Fruit fly (Drosophila melanogaster) whole organism, embryonic: Measurements from ENCODE around the gene CG44836.

ENCODE experiments used
- Atf6 ChIP-seq: fragments of 200-800 bp; sonication (Bioruptor generic); IDR thresholded peaks from 2 replicates; pipeline ENCODE4 v1.3.6; 2022; ENCODE audit warnings: missing biosample characterization, missing genetic modification characterization
- Bteb2 ChIP-seq: fragments of 200-800 bp; sonication (Bioruptor generic); optimal IDR thresholded peaks from 2 replicates; lab custom pipeline; 2016; ENCODE audit warnings: missing biosample characterization, missing genetic modification characterization
- CG11247 ChIP-seq: fragments of 200-800 bp; sonication (Bioruptor generic); IDR thresholded peaks from 2 replicates; pipeline ENCODE4 v1.3.6; 2022; ENCODE audit warnings: missing biosample characterization, missing genetic modification characterization
- CG12769 ChIP-seq: fragments of 200-800 bp; sonication (Bioruptor generic); optimal IDR thresholded peaks from 2 replicates; lab custom pipeline; 2019; ENCODE audit warnings: missing biosample characterization, mild to moderate bottlenecking, missing genetic modification characterization, moderate library complexity
- CG15073 ChIP-seq: fragments of 200-800 bp; sonication (Bioruptor generic); optimal IDR thresholded peaks from 2 replicates; lab custom pipeline; 2016; ENCODE audit warnings: missing biosample characterization, missing genetic modification characterization
- CG15696 ChIP-seq: fragments of 200-800 bp; sonication (Bioruptor generic); optimal IDR thresholded peaks from 2 replicates; lab custom pipeline; 2019; ENCODE audit warnings: missing biosample characterization, mild to moderate bottlenecking, missing genetic modification characterization, moderate library complexity
- CG16813 ChIP-seq: fragments of 200-800 bp; sonication (Bioruptor generic); IDR thresholded peaks from 3 replicates; pipeline ENCODE4 v1.3.6; 2022; ENCODE audit warnings: missing biosample characterization, missing genetic modification characterization; ENCODE audit not compliant: partially characterized antibody
- CG17359 ChIP-seq: fragments of 200-800 bp; sonication (Bioruptor generic); optimal IDR thresholded peaks from 3 replicates; lab custom pipeline; 2018; ENCODE audit warnings: missing biosample characterization, mild to moderate bottlenecking, missing genetic modification characterization, moderate library complexity
- CG2678 ChIP-seq: fragments of 200-800 bp; sonication (Bioruptor generic); optimal IDR thresholded peaks from 3 replicates; lab custom pipeline; 2019; ENCODE audit warnings: missing biosample characterization, mild to moderate bottlenecking, missing genetic modification characterization, moderate library complexity
- CG31365 ChIP-seq: fragments of 200-800 bp; sonication (Bioruptor generic); optimal IDR thresholded peaks from 2 replicates; lab custom pipeline; 2018; ENCODE audit warnings: missing biosample characterization, mild to moderate bottlenecking, missing genetic modification characterization
- CG4854 ChIP-seq: fragments of 200-800 bp; sonication (Bioruptor generic); optimal IDR thresholded peaks from 2 replicates; lab custom pipeline; 2016; ENCODE audit warnings: missing biosample characterization, missing genetic modification characterization, inconsistent platforms
- CG6683 ChIP-seq: fragments of 200-800 bp; sonication (Bioruptor generic); optimal IDR thresholded peaks from 2 replicates; lab custom pipeline; 2017; ENCODE audit warnings: missing biosample characterization, mild to moderate bottlenecking, missing genetic modification characterization, missing genetic modification reagents
- CG6765 ChIP-seq: fragments of 200-800 bp; sonication (Bioruptor generic); optimal IDR thresholded peaks from 3 replicates; lab custom pipeline; 2017; ENCODE audit warnings: missing biosample characterization, mild to moderate bottlenecking, missing genetic modification characterization
- CG7786 ChIP-seq: fragments of 200-800 bp; sonication (Bioruptor generic); optimal IDR thresholded peaks from 2 replicates; lab custom pipeline; 2016; ENCODE audit warnings: missing biosample characterization, missing genetic modification characterization
- CG7839 ChIP-seq: fragments of 200-800 bp; sonication (Bioruptor generic); optimal IDR thresholded peaks from 3 replicates; lab custom pipeline; 2018; ENCODE audit warnings: missing biosample characterization, mild to moderate bottlenecking, missing genetic modification characterization, moderate library complexity
- CG7928 ChIP-seq: fragments of 200-800 bp; sonication (Bioruptor generic); optimal IDR thresholded peaks from 2 replicates; lab custom pipeline; 2017; ENCODE audit warnings: missing biosample characterization, mild to moderate bottlenecking, missing genetic modification characterization
- CkIIα-i1 ChIP-seq: fragments of 200-800 bp; sonication (Bioruptor generic); IDR thresholded peaks from 2 replicates; pipeline ENCODE4 v1.3.6; 2022; ENCODE audit warnings: missing biosample characterization, missing genetic modification characterization
- D ChIP-seq, 2 experiments: fragments of 200-800 bp in 1 of 2; fragments of >200 bp in 1 of 2; sonication (Bioruptor generic) in 1 of 2; optimal IDR thresholded peaks; 2 replicates in 1 of 2; 3 replicates in 1 of 2; lab custom pipeline; 2017; ENCODE audit warnings: mild to moderate bottlenecking in 1 of 2, missing biosample characterization in 1 of 2, missing genetic modification characterization in 1 of 2, missing genetic modification reagents in 1 of 2
- Dip2 ChIP-seq: fragments of 200-800 bp; sonication (Bioruptor generic); IDR thresholded peaks from 2 replicates; pipeline ENCODE4 v1.3.6; 2022; ENCODE audit warnings: missing biosample characterization, missing genetic modification characterization
- Dll ChIP-seq: fragments of 200-800 bp; sonication (Bioruptor generic); IDR thresholded peaks from 4 replicates; pipeline ENCODE4 v1.3.6; 2022; ENCODE audit warnings: missing biosample characterization, missing genetic modification characterization; ENCODE audit not compliant: partially characterized antibody
- E2f2 ChIP-seq: fragments of 200-800 bp; sonication (Bioruptor generic); IDR thresholded peaks from 2 replicates; pipeline ENCODE4 v1.3.6; 2022; ENCODE audit warnings: missing biosample characterization, missing genetic modification characterization
- Hand ChIP-seq: fragments of 200-800 bp; sonication (Bioruptor generic); optimal IDR thresholded peaks from 2 replicates; lab custom pipeline; 2017; ENCODE audit warnings: mild to moderate bottlenecking, missing biosample characterization, missing genetic modification reagents, missing genetic modification characterization
- HmgD ChIP-seq: fragments of 200-800 bp; sonication (Bioruptor generic); optimal IDR thresholded peaks from 3 replicates; lab custom pipeline; 2016; ENCODE audit warnings: missing biosample characterization, missing genetic modification characterization
- Hr78 ChIP-seq, 2 experiments: fragments of 200-800 bp in 1 of 2; fragments of >200 bp in 1 of 2; sonication (Bioruptor generic) in 1 of 2; optimal IDR thresholded peaks; 2 replicates each; lab custom pipeline; 2017 to 2019; ENCODE audit warnings: missing biosample characterization in 2 of 2, missing genetic modification characterization in 2 of 2, mild to moderate bottlenecking in 1 of 2, moderate library complexity in 1 of 2
- MESR4 ChIP-seq: fragments of 200-800 bp; sonication (Bioruptor generic); optimal IDR thresholded peaks from 2 replicates; lab custom pipeline; 2018; ENCODE audit warnings: missing biosample characterization, mild to moderate bottlenecking, missing genetic modification characterization, moderate library complexity
- Oaz ChIP-seq: fragments of 200-800 bp; sonication (Bioruptor generic); IDR thresholded peaks from 2 replicates; pipeline ENCODE4 v1.3.6; 2022; ENCODE audit warnings: missing biosample characterization, missing genetic modification characterization
- Opbp ChIP-seq: fragments of 200-800 bp; sonication (Bioruptor generic); IDR thresholded peaks from 3 replicates; pipeline ENCODE4 v1.3.6; 2022; ENCODE audit warnings: missing biosample characterization, missing genetic modification characterization; ENCODE audit not compliant: partially characterized antibody
- Rx ChIP-seq: fragments of 200-800 bp; sonication (Bioruptor generic); IDR thresholded peaks from 2 replicates; pipeline ENCODE4 v1.3.6; 2022; ENCODE audit warnings: missing biosample characterization, missing genetic modification characterization
- Spps ChIP-seq: fragments of 200-800 bp; sonication (Bioruptor generic); optimal IDR thresholded peaks from 2 replicates; lab custom pipeline; 2018; ENCODE audit warnings: missing biosample characterization, mild to moderate bottlenecking, missing genetic modification characterization
- aop ChIP-seq: fragments of 200-800 bp; sonication (Bioruptor generic); IDR thresholded peaks from 2 replicates; pipeline ENCODE4 v1.3.6; 2022; ENCODE audit warnings: missing biosample characterization, missing genetic modification characterization
- ara ChIP-seq: fragments of 200-800 bp; sonication (Bioruptor generic); IDR thresholded peaks from 2 replicates; pipeline ENCODE4 v1.3.6; 2022; ENCODE audit warnings: missing biosample characterization, missing genetic modification characterization
- chm ChIP-seq: fragments of 200-800 bp; sonication (Bioruptor generic); IDR thresholded peaks from 2 replicates; pipeline ENCODE4 v1.3.6; 2022; ENCODE audit warnings: missing biosample characterization, missing genetic modification characterization
- corto ChIP-seq: fragments of 200-800 bp; sonication (Bioruptor generic); optimal IDR thresholded peaks from 2 replicates; lab custom pipeline; 2016; ENCODE audit warnings: missing biosample characterization, mild to moderate bottlenecking, missing genetic modification characterization, moderate library complexity
- croc ChIP-seq: fragments of 200-800 bp; sonication (Bioruptor generic); conservative IDR thresholded peaks from 3 replicates; pipeline ENCODE4 v1.3.6; 2022; ENCODE audit warnings: missing biosample characterization, missing genetic modification characterization
- cwo ChIP-seq: fragments of 200-800 bp; sonication (Bioruptor generic); optimal IDR thresholded peaks from 3 replicates; lab custom pipeline; 2017; ENCODE audit warnings: missing biosample characterization, missing genetic modification characterization, mild to moderate bottlenecking, moderate library complexity, missing genetic modification reagents
- dmrt11E ChIP-seq: fragments of 200-800 bp; sonication (Bioruptor generic); optimal IDR thresholded peaks from 3 replicates; lab custom pipeline; 2018; ENCODE audit warnings: missing biosample characterization, mild to moderate bottlenecking, missing genetic modification characterization, moderate library complexity
- fd64A ChIP-seq: fragments of 200-800 bp; sonication (Bioruptor generic); optimal IDR thresholded peaks from 3 replicates; lab custom pipeline; 2018; ENCODE audit warnings: missing biosample characterization, mild to moderate bottlenecking, missing genetic modification characterization
- hkb ChIP-seq, 2 experiments: fragments of 200-800 bp in 1 of 2; fragments of >200 bp in 1 of 2; sonication (Bioruptor generic) in 1 of 2; IDR thresholded peaks in 1 of 2; optimal IDR thresholded peaks in 1 of 2; 2 replicates each; pipeline versions ENCODE4 v1.3.6 to Lab custom; 2017 to 2022; ENCODE audit warnings: missing biosample characterization in 1 of 2, missing genetic modification characterization in 1 of 2
- lmd ChIP-seq: fragments of 200-800 bp; sonication (Bioruptor generic); IDR thresholded peaks from 2 replicates; pipeline ENCODE4 v1.3.6; 2022; ENCODE audit warnings: missing biosample characterization, missing genetic modification characterization
- lola ChIP-seq, 3 experiments: fragments of >200 bp in 2 of 3; fragments of 200-800 bp in 1 of 3; sonication (Bioruptor generic) in 1 of 3; optimal IDR thresholded peaks; 2 replicates each; lab custom pipeline; 2017 to 2019; ENCODE audit warnings: missing biosample characterization in 3 of 3, missing genetic modification characterization in 3 of 3, mild to moderate bottlenecking in 1 of 3, moderate library complexity in 1 of 3
- lov ChIP-seq, 2 experiments: fragments of 200-800 bp in 1 of 2; fragments of >200 bp in 1 of 2; sonication (Bioruptor generic) in 1 of 2; IDR thresholded peaks in 1 of 2; optimal IDR thresholded peaks in 1 of 2; 2 replicates in 1 of 2; 3 replicates in 1 of 2; pipeline versions ENCODE4 v1.3.6 to Lab custom; 2017 to 2022; ENCODE audit warnings: missing biosample characterization in 1 of 2, missing genetic modification characterization in 1 of 2
- nom ChIP-seq: fragments of 200-800 bp; sonication (Bioruptor generic); optimal IDR thresholded peaks from 2 replicates; lab custom pipeline; 2017; ENCODE audit warnings: missing biosample characterization, missing genetic modification characterization, mild to moderate bottlenecking, moderate library complexity, missing genetic modification reagents
- pros ChIP-seq: fragments of 200-800 bp; sonication (Bioruptor generic); optimal IDR thresholded peaks from 3 replicates; lab custom pipeline; 2019; ENCODE audit warnings: missing biosample characterization, mild to moderate bottlenecking, missing genetic modification characterization, moderate library complexity
- ranshi ChIP-seq: fragments of 200-800 bp; sonication (Bioruptor generic); IDR thresholded peaks from 2 replicates; pipeline ENCODE4 v1.3.6; 2022; ENCODE audit warnings: missing biosample characterization, missing genetic modification characterization
- schlank ChIP-seq: fragments of 200-800 bp; sonication (Bioruptor generic); optimal IDR thresholded peaks from 2 replicates; lab custom pipeline; 2018; ENCODE audit warnings: missing biosample characterization, mild to moderate bottlenecking, missing genetic modification characterization
- sd ChIP-seq: fragments of 200-800 bp; sonication (Bioruptor generic); optimal IDR thresholded peaks from 3 replicates; lab custom pipeline; 2018; ENCODE audit warnings: missing biosample characterization, mild to moderate bottlenecking, missing genetic modification characterization, moderate library complexity
- sug ChIP-seq: fragments of 200-800 bp; optimal IDR thresholded peaks from 2 replicates; lab custom pipeline; 2019; ENCODE audit warnings: missing biosample characterization, mild to moderate bottlenecking, missing genetic modification characterization, moderate library complexity

CG44836 gene

dm6 chr3L:16412394-16412950, 12.4 kb upstream of the CG44836 start, which contains the start of gene Serinc (continued):
- peak; percentile 99 for TF ChIP-seq Dll (GFP tag; lab: Robert Waterston, UW)
- TF ChIP-seq CG11247 (GFP tag; lab: Robert Waterston, UW): 0 out of 2 replicates have a peak, but pooled peaks have one; percentile 5
- no peak for TF ChIP-seq Oaz
- no peak for TF ChIP-seq CG7786 (GFP tag; lab: Kevin White, UChicago)
- no peak for TF ChIP-seq nom (GFP tag; lab: Kevin White, UChicago)
- peak; percentile 30; the same call in 1 of the 3 replicates for TF ChIP-seq croc (GFP tag; lab: Robert Waterston, UW)
- TF ChIP-seq dmrt11E (tag; lab: Kevin White, UChicago): peak; percentile 40
- peak; percentile 98 for TF ChIP-seq Opbp (GFP tag; lab: Robert Waterston, UW)
- TF ChIP-seq sd (tag; lab: Kevin White, UChicago): peak; percentile 22
- TF ChIP-seq D (optimal IDR thresholded peaks at IDR 0.05; lab: Kevin White, UChicago): no peak
- TF ChIP-seq D (GFP tag; optimal IDR thresholded peaks at IDR 0.05; lab: Kevin White, UChicago): peak; percentile 33
- peak; percentile 98 for TF ChIP-seq CG16813 (GFP tag; lab: Robert Waterston, UW)
- TF ChIP-seq chm (GFP tag; lab: Robert Waterston, UW): no peak
- TF ChIP-seq CG15696: peak; percentile 73
- TF ChIP-seq fd64A: no peak
- TF ChIP-seq HmgD: no peak
- peak; percentile 55 for TF ChIP-seq CG17359 (tag; lab: Kevin White, UChicago)
- TF ChIP-seq Bteb2 (GFP tag; lab: Kevin White, UChicago): peak; percentile 40
- TF ChIP-seq aop (GFP tag; lab: Robert Waterston, UW): no peak
- no peak for TF ChIP-seq Rx (GFP tag; lab: Robert Waterston, UW)
- no peak for TF ChIP-seq Hr78 (GFP tag; optimal IDR thresholded peaks at IDR 0.05; lab: Kevin White, UChicago)
- no peak for TF ChIP-seq corto (GFP tag; lab: Kevin White, UChicago)
- TF ChIP-seq E2f2 (GFP tag; lab: Robert Waterston, UW): peak; percentile 72
- TF ChIP-seq CG6765: no peak
- no peak for TF ChIP-seq schlank (tag; lab: Kevin White, UChicago)
- peak; percentile 75 for TF ChIP-seq CG31365
- TF ChIP-seq hkb (optimal IDR thresholded peaks at IDR 0.05; lab: Kevin White, UChicago): no peak
- TF ChIP-seq hkb (GFP tag; IDR thresholded peaks at IDR 0.05; lab: Robert Waterston, UW): no peak; the same call in 1 of the 2 replicates
- TF ChIP-seq CG7839 (tag; lab: Kevin White, UChicago): no peak
- TF ChIP-seq CG4854 (GFP tag; lab: Kevin White, UChicago): peak; percentile 38
- peak; percentile 35 for TF ChIP-seq CG7928 (GFP tag; lab: Kevin White, UChicago)
- no peak for TF ChIP-seq CG2678 (tag; lab: Kevin White, UChicago)
- TF ChIP-seq Hand: no peak
- TF ChIP-seq ranshi: 0 out of 2 replicates have a peak, but pooled peaks have one; percentile 42
- peak in 1 of 3 experiments; percentile 44 for TF ChIP-seq lola (GFP tag; optimal IDR thresholded peaks at IDR 0.05; lab: Kevin White, UChicago)
- no peak; the same call in 1 of the 2 replicates for TF ChIP-seq lmd (GFP tag; lab: Robert Waterston, UW)
- TF ChIP-seq Dip2: no peak
- no peak for TF ChIP-seq cwo (GFP tag; lab: Kevin White, UChicago)
- TF ChIP-seq Atf6 (GFP tag; lab: Robert Waterston, UW): 0 out of 2 replicates have a peak, but pooled peaks have one; percentile 9
- peak; percentile 32 for TF ChIP-seq CG6683 (GFP tag; lab: Kevin White, UChicago)
- peak; percentile 44; the same call in 1 of the 2 replicates for TF ChIP-seq ara
- no peak for TF ChIP-seq pros
- peak; percentile 66 for TF ChIP-seq sug (tag; lab: Kevin White, UChicago)
- TF ChIP-seq Spps (tag; lab: Kevin White, UChicago): no peak
- no peak for TF ChIP-seq CG15073 (GFP tag; lab: Kevin White, UChicago)
- TF ChIP-seq CkIIα-i1 (GFP tag; lab: Robert Waterston, UW): no peak
- no peak for TF ChIP-seq CG12769 (tag; lab: Kevin White, UChicago)
- peak; percentile 73 for TF ChIP-seq MESR4 (GFP tag; lab: Kevin White, UChicago)
- no peak for TF ChIP-seq lov (optimal IDR thresholded peaks at IDR 0.05; lab: Kevin White, UChicago)
- no peak for TF ChIP-seq lov (GFP tag; IDR thresholded peaks at IDR 0.05; lab: Robert Waterston, UW)
